Worm (Caenorhabditis elegans) whole organism, midembryonic: ENCODE measurements around the gene K07H8.11.

Source experiments
- cog-1 ChIP-seq: sonication (generic microtip); optimal IDR thresholded peaks from 2 replicates; lab custom pipeline; 2016; ENCODE audit warnings: missing genetic modification characterization, missing compliant biosample characterization
- flt-1 ChIP-seq: fragments of 200-800 bp; sonication (Bioruptor generic); IDR thresholded peaks from 2 replicates; pipeline ENCODE4 v1.3.6; 2022; ENCODE audit warnings: missing genetic modification characterization, missing compliant biosample characterization
- klf-2 ChIP-seq: fragments of 200-800 bp; sonication (Bioruptor generic); conservative IDR thresholded peaks from 2 replicates; pipeline ENCODE4 v1.3.6; 2022; ENCODE audit warnings: missing genetic modification reagents, missing genetic modification characterization, missing compliant biosample characterization
- tab-1 ChIP-seq: fragments of 200-800 bp; sonication (Bioruptor generic); IDR thresholded peaks from 2 replicates; pipeline ENCODE4 v1.3.6; 2022; ENCODE audit warnings: missing genetic modification characterization, missing compliant biosample characterization
- ztf-23 ChIP-seq: fragments of 200-800 bp; sonication (Bioruptor generic); IDR thresholded peaks from 2 replicates; pipeline ENCODE4 v1.3.6; 2022; ENCODE audit warnings: missing genetic modification reagents, missing genetic modification characterization, missing compliant biosample characterization
- ztf-29 ChIP-seq: fragments of 200-800 bp; sonication (Bioruptor generic); IDR thresholded peaks from 2 replicates; pipeline ENCODE4 v1.3.6; 2022; ENCODE audit warnings: missing genetic modification reagents, missing genetic modification characterization, missing compliant biosample characterization

ce11 chrIV:8299636-8300035 is 24.5 kb upstream of the K07H8.11 start, which contains the start of gene F35H10.6:
- TF ChIP-seq flt-1 (GFP tag; lab: Robert Waterston, UW): no peak
- no peak for TF ChIP-seq ztf-23 (GFP tag; lab: Robert Waterston, UW)
- no peak for TF ChIP-seq ztf-29 (GFP tag; lab: Robert Waterston, UW)
- no peak for TF ChIP-seq tab-1 (GFP tag; lab: Robert Waterston, UW)
- TF ChIP-seq klf-2 (GFP tag; lab: Robert Waterston, UW): no peak
- TF ChIP-seq cog-1 (tag; lab: Kevin White, UChicago): no peak
